Fruit fly (Drosophila melanogaster) S2 (cell line): ENCODE results near the gene CG14191.

Source experiments
- CG8478 ChIP-seq: fragments of >200 bp; optimal IDR thresholded peaks from 2 replicates; lab custom pipeline; 2018
- CTCF ChIP-seq, 2 experiments: fragments of >200 bp; optimal IDR thresholded peaks; 2 replicates each; lab custom pipeline; 2018

- TF ChIP-seq CG8478 (lab: Kevin White, UChicago) (no peak), CTCF (optimal IDR thresholded peaks at IDR 0.05; lab: Kevin White, UChicago) (no peak)
Measured at dm6 chrX:19040261-19040660, 41.2 kb upstream of the CG14191 start.
